Worm (Caenorhabditis elegans): ENCODE results near the gene nlp-61.

nlp-61 gene

ce11 chrX:7578308-7578707 is 49.1 kb upstream of the nlp-61 start (continued):
- TF ChIP-seq lin-39 (tag; optimal IDR thresholded peaks at IDR 0.05): no peak
- no peak for TF ChIP-seq hif-1 (tag; optimal IDR thresholded peaks at IDR 0.05)
- no peak for TF ChIP-seq daf-8 (GFP tag; IDR thresholded peaks at IDR 0.05)
- no peak for TF ChIP-seq F44E2.7 (GFP tag; IDR thresholded peaks at IDR 0.05)
- no peak for TF ChIP-seq Y75B8A.6 (GFP tag; IDR thresholded peaks at IDR 0.05)
- no peak for TF ChIP-seq nhr-25 (tag; optimal IDR thresholded peaks at IDR 0.05; ENCODE audit: borderline replicate concordance, insufficient read depth)
- TF ChIP-seq ceh-28 (tag; optimal IDR thresholded peaks at IDR 0.05): no peak
- TF ChIP-seq lin-29 (GFP tag; IDR thresholded peaks at IDR 0.05): no peak
- TF ChIP-seq ZK546.5 (tag; optimal IDR thresholded peaks at IDR 0.05): no peak
- TF ChIP-seq hlh-30 (tag; optimal IDR thresholded peaks at IDR 0.05; ENCODE audit: insufficient read depth): peak; percentile 47
- no peak for TF ChIP-seq fkh-10 (GFP tag; optimal IDR thresholded peaks at IDR 0.05)
- no peak for TF ChIP-seq ceh-44 (GFP tag; IDR thresholded peaks at IDR 0.05)
- no peak for TF ChIP-seq zfp-2 (tag; optimal IDR thresholded peaks at IDR 0.05)
- TF ChIP-seq ctbp-1 (GFP tag; IDR thresholded peaks at IDR 0.05): no peak
- TF ChIP-seq lin-15B (tag; optimal IDR thresholded peaks at IDR 0.05): no peak
- no peak for TF ChIP-seq lir-3 (tag; optimal IDR thresholded peaks at IDR 0.05)
- no peak for TF ChIP-seq nhr-10 (tag; optimal IDR thresholded peaks at IDR 0.05)
- no peak for TF ChIP-seq F49E8.2 (tag; optimal IDR thresholded peaks at IDR 0.05; ENCODE audit: borderline replicate concordance)
- no peak for TF ChIP-seq ceh-82 (tag; optimal IDR thresholded peaks at IDR 0.05)
- TF ChIP-seq nhr-76 (tag; optimal IDR thresholded peaks at IDR 0.05): no peak
- no peak for TF ChIP-seq nhr-237 (tag; optimal IDR thresholded peaks at IDR 0.05)
- peak; percentile 75 for TF ChIP-seq hlh-11 (tag; optimal IDR thresholded peaks at IDR 0.05)
- no peak for TF ChIP-seq unc-130 (GFP tag; optimal IDR thresholded peaks at IDR 0.05)
- no peak for TF ChIP-seq spr-1 (tag; optimal IDR thresholded peaks at IDR 0.05)
- TF ChIP-seq mxl-2 (GFP tag; conservative IDR thresholded peaks at IDR 0.05): no peak
- peak; percentile 58; the same call in 1 of the 2 replicates for TF ChIP-seq zfp-3 (GFP tag; conservative IDR thresholded peaks at IDR 0.05)
- TF ChIP-seq daf-19 (GFP tag; conservative IDR thresholded peaks at IDR 0.05): no peak
- no peak for TF ChIP-seq attf-4 (tag; optimal IDR thresholded peaks at IDR 0.05)
- TF ChIP-seq cey-2 (tag; optimal IDR thresholded peaks at IDR 0.05; ENCODE audit: borderline replicate concordance, insufficient read depth): no peak
- no peak for TF ChIP-seq lin-13 (GFP tag; optimal IDR thresholded peaks at IDR 0.05)
- peak in 1 of 2 experiments; percentile 30 for TF ChIP-seq lsy-2 (tag; optimal IDR thresholded peaks at IDR 0.05)
- TF ChIP-seq daf-12 (tag; optimal IDR thresholded peaks at IDR 0.05): no peak

DNA sequence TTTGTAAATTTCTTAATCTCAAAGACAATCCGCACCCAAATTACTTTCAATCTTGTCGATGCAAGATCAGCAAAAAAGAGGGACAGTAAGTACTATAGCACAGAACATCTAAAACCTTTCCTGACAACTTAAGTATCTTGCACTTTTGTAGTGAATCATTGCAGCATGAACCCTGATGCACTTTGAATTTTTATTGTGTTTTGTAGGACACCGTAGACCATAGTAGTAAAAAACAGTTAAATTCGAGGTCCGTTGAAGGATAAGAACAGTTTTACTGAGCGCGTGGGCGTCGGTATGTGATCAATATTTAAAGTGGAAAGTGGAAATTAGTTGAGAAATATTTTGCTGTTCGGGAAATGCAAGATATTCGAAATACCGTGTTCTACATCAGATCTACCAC is 45.2 kb upstream of the nlp-61 start:
- no peak for TF ChIP-seq skn-1 (tag; optimal IDR thresholded peaks at IDR 0.05)
- no peak for TF ChIP-seq rbr-2 (tag; optimal IDR thresholded peaks at IDR 0.05)
- TF ChIP-seq unc-62 (GFP tag; optimal IDR thresholded peaks at IDR 0.05 in 1 of 2): peak in 1 of 2 experiments; percentile 91
- TF ChIP-seq unc-62 (tag; optimal IDR thresholded peaks at IDR 0.05): no peak

ce11 chrX:7583930-7584329 is 43.5 kb upstream of the nlp-61 start:
- TF ChIP-seq dmd-6 (GFP tag; IDR thresholded peaks at IDR 0.05) (no peak), unc-62 (GFP tag; optimal IDR thresholded peaks at IDR 0.05 in 1 of 2) (peak in 1 of 2 experiments; percentile 95), unc-62 (tag; optimal IDR thresholded peaks at IDR 0.05) (no peak)

Measured in whole organism, L4 larva.